Worm (Caenorhabditis elegans) whole organism, L4/young adult: ENCODE data around the gene F54D5.15.
"Not testable (repeated sequence)": the region's sequence is repeated elsewhere in the genome, so short reads cannot be mapped to it uniquely, and the experiment has no call there.

Source experiments
- W03F9.2 ChIP-seq: fragments of 150-350 bp; optimal IDR thresholded peaks from 2 replicates; lab custom pipeline; 2014; ENCODE audit warnings: missing biosample characterization, missing genetic modification characterization
- dao-5 ChIP-seq: sonication (generic microtip); optimal IDR thresholded peaks from 2 replicates; lab custom pipeline; 2016; ENCODE audit warnings: missing genotype, missing genetic modification characterization, moderate library complexity, missing compliant biosample characterization
- him-1 ChIP-seq: sonication (generic microtip); optimal IDR thresholded peaks from 2 replicates; lab custom pipeline; 2016; ENCODE audit warnings: missing genotype, missing genetic modification reagents, missing genetic modification characterization, missing compliant biosample characterization

Gene F54D5.15

ce11 chrII:11578327-11578726 is 14.3 kb upstream of the F54D5.15 start, which contains the start of gene smc-6:
TSS of gene smc-6 (plus strand) at chrII:11578716.
- TF ChIP-seq W03F9.2, result no peak
- no peak for TF ChIP-seq dao-5
- no peak for TF ChIP-seq him-1

ce11 chrII:11577861-11578260 is 13.8 kb upstream of the F54D5.15 start:
- TF ChIP-seq W03F9.2, result no peak
- no peak for TF ChIP-seq him-1
- no peak for TF ChIP-seq dao-5

ce11 chrII:11577397-11577796 is 13.4 kb upstream of the F54D5.15 start, which contains the start of gene pcs-1:
TSS of gene pcs-1 (minus strand) at chrII:11577740.
- TF ChIP-seq W03F9.2 (no peak), dao-5 (no peak), him-1 (no peak)

ce11 chrII:11572944-11573343 is 8.9 kb upstream of the F54D5.15 start, which contains the start of gene F54D5.2:
TSS of gene F54D5.2 (plus strand) at chrII:11573180.
- TF ChIP-seq W03F9.2 (no peak), dao-5 (no peak), him-1 (no peak)

ce11 chrII:11571260-11571854 is 7.3 kb upstream of the F54D5.15 start, which contains the start of gene F54D5.3:
TSS of gene F54D5.3 (plus strand) at chrII:11571805.
- TF ChIP-seq W03F9.2 (no peak), dao-5 (no peak), him-1 (no peak)

ce11 chrII:11569213-11569868 is 5.3 kb upstream of the F54D5.15 start, which contains the start of the genes F54D5.23 and F54D5.4:
TSS of gene F54D5.23 (minus strand) at chrII:11569287.
TSS of gene F54D5.4 (plus strand) at chrII:11569818.
- TF ChIP-seq him-1, result no peak
- no peak for TF ChIP-seq W03F9.2
- no peak for TF ChIP-seq dao-5

- no peak for TF ChIP-seq dao-5
- no peak for TF ChIP-seq him-1
- no peak for TF ChIP-seq W03F9.2
These were observed 4.6 kb upstream of the F54D5.15 start for ce11 chrII:11568670-11569069.

ce11 chrII:11566970-11567711 is 3.1 kb upstream of the F54D5.15 start, which contains the start of gene F54D5.5:
TSS of gene F54D5.5 (minus strand) at chrII:11567020.
- TF ChIP-seq him-1, result no peak
- TF ChIP-seq W03F9.2, result no peak
- no peak for TF ChIP-seq dao-5

- no peak for TF ChIP-seq W03F9.2
- TF ChIP-seq him-1, result no peak
- no peak for TF ChIP-seq dao-5
These were observed 7.7 kb downstream of the F54D5.15 start, which contains the start of gene F54D5.17 for ce11 chrII:11556338-11556737. TSS of gene F54D5.17 (plus strand) at chrII:11556638.

ce11 chrII:11555634-11556033 is 8.4 kb downstream of the F54D5.15 start, which contains the start of gene F54D5.24:
TSS of gene F54D5.24 (plus strand) at chrII:11555949.
- TF ChIP-seq W03F9.2, result no peak
- no peak for TF ChIP-seq him-1

- not testable (repeated sequence) for TF ChIP-seq dao-5, him-1, W03F9.2
These were observed 12.0 kb downstream of the F54D5.15 start, which contains the start of gene dhgd-1 for ce11 chrII:11551981-11552380. TSS of gene dhgd-1 (minus strand) at chrII:11552081.

ce11 chrII:11547254-11547687 is 16.8 kb downstream of the F54D5.15 start, which contains the start of gene F54D5.7:
TSS of gene F54D5.7 (plus strand) at chrII:11547517.
- TF ChIP-seq dao-5, result no peak
- TF ChIP-seq W03F9.2, result peak; percentile 30

ce11 chrII:11545952-11546325 is 18.1 kb downstream of the F54D5.15 start:
- no peak for TF ChIP-seq W03F9.2
- no peak for TF ChIP-seq dao-5
- TF ChIP-seq him-1, result no peak

ce11 chrII:11545299-11545951 is 18.6 kb downstream of the F54D5.15 start, which contains the start of gene dnj-13:
TSS of gene dnj-13 (plus strand) at chrII:11545701.
- TF ChIP-seq dao-5 (peak; percentile 36), him-1 (peak; percentile 73), W03F9.2 (peak; percentile 83)

- TF ChIP-seq dao-5 (no peak), him-1 (no peak), W03F9.2 (no peak)
These were observed 19.3 kb downstream of the F54D5.15 start, which contains the start of gene F54D5.9 for ce11 chrII:11544714-11545113. TSS of gene F54D5.9 (minus strand) at chrII:11544828.
